Worm (Caenorhabditis elegans) whole organism, L4/young adult: Measurements from ENCODE around the gene pes-9.

Source experiments
- W03F9.2 ChIP-seq: fragments of 150-350 bp; optimal IDR thresholded peaks from 2 replicates; lab custom pipeline; 2014; ENCODE audit warnings: missing biosample characterization, missing genetic modification characterization
- dao-5 ChIP-seq: sonication (generic microtip); optimal IDR thresholded peaks from 2 replicates; lab custom pipeline; 2016; ENCODE audit warnings: missing genotype, missing genetic modification characterization, moderate library complexity, missing compliant biosample characterization
- him-1 ChIP-seq: sonication (generic microtip); optimal IDR thresholded peaks from 2 replicates; lab custom pipeline; 2016; ENCODE audit warnings: missing genotype, missing genetic modification reagents, missing genetic modification characterization, missing compliant biosample characterization

- TF ChIP-seq dao-5 (tag; lab: Kevin White, UChicago) (no peak), W03F9.2 (no peak), him-1 (tag; lab: Kevin White, UChicago) (no peak)
Measured at ce11 chrV:14638075-14638474, 41.2 kb upstream of the pes-9 start.
